Fruit fly (Drosophila melanogaster): ENCODE results near the gene Ipp.

dm6 chr3R:13927543-13927942 lies 31.0 kb upstream of the Ipp start:
- TF ChIP-seq CG12605 (GFP tag; IDR thresholded peaks at IDR 0.05) (no peak), CG15710 (tag; optimal IDR thresholded peaks at IDR 0.05) (no peak), Ets98B (GFP tag; IDR thresholded peaks at IDR 0.05) (no peak), rn (GFP tag; IDR thresholded peaks at IDR 0.05) (no peak), Snoo (tag; optimal IDR thresholded peaks at IDR 0.05) (no peak), CG14655 (GFP tag; optimal IDR thresholded peaks at IDR 0.05) (no peak), EcR (GFP tag; optimal IDR thresholded peaks at IDR 0.05) (no peak), D1 (tag; optimal IDR thresholded peaks at IDR 0.05) (no peak), CG8159 (tag; optimal IDR thresholded peaks at IDR 0.05) (no peak), CG4496 (GFP tag; IDR thresholded peaks at IDR 0.05) (no peak)

All from whole organism, pupa.